Worm (Caenorhabditis elegans): Measurements from ENCODE around the gene nspc-13.
A peak's percentile ranks its signal among the peaks of the same experiment; 100 is the strongest.

The nspc-13 gene

DNA sequence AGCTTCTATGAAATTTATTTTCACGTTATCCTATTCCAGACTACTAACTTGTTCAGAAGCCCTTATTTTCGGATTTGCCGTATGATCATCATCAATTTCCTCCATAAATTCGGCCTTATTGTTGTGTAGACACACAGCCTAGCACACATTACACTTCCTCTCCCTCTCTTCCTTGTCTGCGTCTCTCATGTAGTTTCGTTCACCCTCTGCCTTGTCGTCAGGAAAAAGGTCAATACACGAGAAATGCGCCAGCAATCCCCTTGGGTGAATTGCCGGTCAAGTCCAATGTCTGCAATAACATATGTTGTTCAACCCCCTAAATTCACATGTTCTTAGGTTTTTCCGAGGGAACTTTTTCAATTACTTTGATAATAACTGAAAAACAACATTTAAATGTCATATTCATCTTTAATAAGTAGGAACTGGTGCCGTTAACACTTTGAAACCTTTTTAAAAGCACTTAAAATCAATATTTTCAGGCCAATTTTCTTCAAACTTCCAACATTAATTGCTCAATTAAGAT, 36.6 kb downstream of the nspc-13 start, which contains the start of gene F17E5.2 (continued):
- TF ChIP-seq tbx-7 (tag; optimal IDR thresholded peaks at IDR 0.05) (no peak), tbx-2 (tag; optimal IDR thresholded peaks at IDR 0.05) (peak; percentile 68), ceh-18 (tag; optimal IDR thresholded peaks at IDR 0.05) (peak; percentile 84), pha-2 (tag; optimal IDR thresholded peaks at IDR 0.05) (no peak), hlh-13 (GFP tag; optimal IDR thresholded peaks at IDR 0.05) (no peak), ref-2 (tag; optimal IDR thresholded peaks at IDR 0.05) (peak; percentile 74), ceh-48 (tag; optimal IDR thresholded peaks at IDR 0.05) (peak; percentile 71), nfya-1 (tag; optimal IDR thresholded peaks at IDR 0.05) (peak; percentile 85), ets-4 (tag; optimal IDR thresholded peaks at IDR 0.05) (no peak), ceh-2 (tag; optimal IDR thresholded peaks at IDR 0.05) (no peak), syd-9 (tag; optimal IDR thresholded peaks at IDR 0.05) (no peak), pha-4 (tag; optimal IDR thresholded peaks at IDR 0.05) (no peak), odd-2 (tag; optimal IDR thresholded peaks at IDR 0.05) (no peak), rnt-1 (tag; optimal IDR thresholded peaks at IDR 0.05) (peak; percentile 32), nhr-232 (tag; optimal IDR thresholded peaks at IDR 0.05) (no peak), zip-5 (tag; optimal IDR thresholded peaks at IDR 0.05) (no peak)

DNA sequence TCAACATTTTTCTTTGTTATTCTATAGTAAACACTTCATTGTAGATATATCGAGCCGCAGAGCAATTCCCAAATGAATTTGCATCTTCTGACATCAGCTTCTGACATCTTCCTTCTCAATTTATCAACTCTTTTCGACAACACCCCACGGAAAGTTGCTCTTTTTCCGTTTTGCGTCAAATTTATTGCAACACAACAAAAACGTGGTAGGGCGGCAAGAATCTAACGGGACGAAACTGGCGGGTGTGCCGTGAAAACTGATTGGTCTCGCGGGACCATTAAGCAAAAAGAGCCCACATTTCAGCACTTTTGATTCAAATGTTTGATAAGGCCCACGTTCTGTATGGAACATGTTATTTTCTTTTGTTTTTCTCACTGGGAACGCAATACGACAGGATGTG, 47.5 kb downstream of the nspc-13 start:
- 0 out of 2 replicates have a peak, but pooled peaks have one; percentile 29 for TF ChIP-seq unc-3 (GFP tag; conservative IDR thresholded peaks at IDR 0.05)
- peak; percentile 35 for TF ChIP-seq unc-3 (tag; optimal IDR thresholded peaks at IDR 0.05)
- no peak for TF ChIP-seq tbx-7 (tag; optimal IDR thresholded peaks at IDR 0.05)
- TF ChIP-seq pros-1 (tag; optimal IDR thresholded peaks at IDR 0.05), result no peak
- no peak for TF ChIP-seq ttx-3 (tag; optimal IDR thresholded peaks at IDR 0.05)
- TF ChIP-seq fkh-6 (tag; optimal IDR thresholded peaks at IDR 0.05), result no peak
- no peak for TF ChIP-seq dmd-4 (tag; optimal IDR thresholded peaks at IDR 0.05; ENCODE audit: borderline replicate concordance)
- TF ChIP-seq eyg-1 (tag; optimal IDR thresholded peaks at IDR 0.05), result no peak

DNA sequence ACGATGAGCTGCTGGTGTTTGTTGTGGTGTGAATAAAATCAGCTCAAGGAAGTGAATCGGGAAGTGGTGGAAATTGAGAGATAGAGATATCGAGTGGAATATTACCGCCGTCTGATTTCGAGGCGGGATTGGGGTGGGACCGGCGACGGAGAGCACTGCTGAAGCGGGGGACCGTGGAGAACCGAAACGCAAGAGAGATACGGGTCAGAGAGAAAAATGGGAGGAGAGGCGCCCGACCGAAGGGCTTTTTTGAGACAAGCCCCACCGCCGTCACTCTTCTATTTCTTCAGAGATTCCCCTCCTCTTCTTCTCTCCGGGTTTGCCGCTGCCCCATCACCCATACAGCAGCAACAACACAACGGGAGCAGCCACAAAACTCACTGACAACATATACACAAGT, 48.8 kb downstream of the nspc-13 start:
- TF ChIP-seq nhr-232 (tag; optimal IDR thresholded peaks at IDR 0.05) (no peak), ceh-18 (tag; optimal IDR thresholded peaks at IDR 0.05) (peak; percentile 3), dve-1 (tag; optimal IDR thresholded peaks at IDR 0.05) (no peak), rnt-1 (tag; optimal IDR thresholded peaks at IDR 0.05) (peak; percentile 8)

DNA sequence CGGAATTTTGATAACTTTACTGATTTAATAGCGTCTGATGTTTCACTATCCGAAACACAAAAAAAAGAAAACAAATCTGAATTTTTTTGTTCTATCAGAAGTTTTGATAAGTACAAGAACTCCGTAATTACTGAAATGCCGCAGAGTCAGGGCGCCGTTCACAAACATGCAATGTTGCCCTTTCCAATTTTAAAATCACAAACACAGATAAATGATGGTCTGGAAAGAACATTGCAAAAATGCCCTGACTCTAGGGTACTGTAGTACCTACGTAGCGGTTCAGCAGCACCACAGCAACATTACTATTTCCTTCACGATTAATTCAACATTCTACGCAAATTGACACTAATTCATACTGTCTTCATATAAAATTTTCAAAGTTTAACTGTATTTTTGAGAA, 49.4 kb downstream of the nspc-13 start:
- no peak for TF ChIP-seq npax-4 (tag; optimal IDR thresholded peaks at IDR 0.05)
- TF ChIP-seq ceh-6 (GFP tag; optimal IDR thresholded peaks at IDR 0.05), result no peak
- TF ChIP-seq ceh-34 (tag; optimal IDR thresholded peaks at IDR 0.05), result no peak
- no peak for TF ChIP-seq tbx-2 (tag; optimal IDR thresholded peaks at IDR 0.05)
- TF ChIP-seq madf-2 (tag; optimal IDR thresholded peaks at IDR 0.05), result no peak
- no peak for TF ChIP-seq rnt-1 (tag; optimal IDR thresholded peaks at IDR 0.05)
- no peak for TF ChIP-seq unc-3 (GFP tag; conservative IDR thresholded peaks at IDR 0.05)
- no peak for TF ChIP-seq unc-3 (tag; optimal IDR thresholded peaks at IDR 0.05)
- no peak for TF ChIP-seq T23F11.4 (GFP tag; optimal IDR thresholded peaks at IDR 0.05)
- no peak for TF ChIP-seq mec-3 (tag; optimal IDR thresholded peaks at IDR 0.05; ENCODE audit: borderline replicate concordance)
- no peak for TF ChIP-seq pqm-1 (tag; optimal IDR thresholded peaks at IDR 0.05)
- no peak for TF ChIP-seq ceh-24 (tag; optimal IDR thresholded peaks at IDR 0.05)
- TF ChIP-seq ceh-48 (tag; optimal IDR thresholded peaks at IDR 0.05), result no peak

DNA sequence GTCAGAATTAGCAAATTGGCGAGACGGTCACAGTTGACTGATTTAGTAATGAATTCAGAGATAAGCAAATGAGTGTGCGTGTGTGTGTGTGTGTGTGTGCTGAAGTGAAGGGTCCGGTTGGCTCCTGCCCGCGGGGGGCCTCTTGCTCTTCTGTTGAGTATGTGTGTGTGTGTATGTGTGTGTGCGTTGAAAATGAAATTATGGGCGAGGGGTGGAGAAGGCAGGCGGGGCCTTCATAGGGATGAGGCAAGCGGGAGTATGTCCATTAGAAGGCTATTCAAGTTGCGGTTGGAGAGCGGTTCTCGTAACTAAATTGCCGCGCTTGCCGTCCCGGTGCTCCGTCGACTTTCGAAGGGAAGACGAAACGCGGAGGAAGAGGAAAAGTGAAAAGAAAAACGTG, 50.1 kb downstream of the nspc-13 start:
- TF ChIP-seq ceh-14 (tag; optimal IDR thresholded peaks at IDR 0.05), result peak; percentile 37
- no peak for TF ChIP-seq lim-6 (tag; optimal IDR thresholded peaks at IDR 0.05)
- peak; percentile 41 for TF ChIP-seq ceh-18 (tag; optimal IDR thresholded peaks at IDR 0.05)
- TF ChIP-seq ceh-45 (GFP tag; IDR thresholded peaks at IDR 0.05), result no peak
- TF ChIP-seq nfya-1 (tag; optimal IDR thresholded peaks at IDR 0.05), result peak; percentile 42
- TF ChIP-seq madf-2 (tag; optimal IDR thresholded peaks at IDR 0.05), result peak; percentile 28
- peak; percentile 16 for TF ChIP-seq syd-9 (tag; optimal IDR thresholded peaks at IDR 0.05)
- TF ChIP-seq ref-2 (tag; optimal IDR thresholded peaks at IDR 0.05), result peak; percentile 57
- no peak for TF ChIP-seq dve-1 (tag; optimal IDR thresholded peaks at IDR 0.05)
- no peak for TF ChIP-seq eyg-1 (tag; optimal IDR thresholded peaks at IDR 0.05)
- no peak for TF ChIP-seq K09A11.1 (tag; optimal IDR thresholded peaks at IDR 0.05; ENCODE audit: insufficient read depth)
- TF ChIP-seq hlh-13 (GFP tag; optimal IDR thresholded peaks at IDR 0.05), result peak; percentile 26
- no peak for TF ChIP-seq ceh-24 (tag; optimal IDR thresholded peaks at IDR 0.05)
- TF ChIP-seq gmeb-2 (tag; optimal IDR thresholded peaks at IDR 0.05), result peak; percentile 34
- peak; percentile 8 for TF ChIP-seq sdc-2 (tag; optimal IDR thresholded peaks at IDR 0.05)
- no peak for TF ChIP-seq pat-9 (tag; optimal IDR thresholded peaks at IDR 0.05)
- TF ChIP-seq F13H6.1 (tag; optimal IDR thresholded peaks at IDR 0.05), result peak; percentile 22
- peak; percentile 30 for TF ChIP-seq hlh-6 (tag; optimal IDR thresholded peaks at IDR 0.05)
- peak; percentile 19 for TF ChIP-seq fkh-10 (GFP tag; optimal IDR thresholded peaks at IDR 0.05)
- TF ChIP-seq ceh-6 (GFP tag; optimal IDR thresholded peaks at IDR 0.05), result peak; percentile 11
- TF ChIP-seq pha-4 (tag; optimal IDR thresholded peaks at IDR 0.05), result no peak
- peak; percentile 100 for TF ChIP-seq unc-42 (tag; optimal IDR thresholded peaks at IDR 0.05)

All from whole organism, late embryonic.